Worm (Caenorhabditis elegans) whole organism, mixed stage, embryonic: ENCODE data around the gene Y41G9A.17.

Experiments
- ceh-83 ChIP-seq: fragments of 200-800 bp; sonication (Bioruptor generic); optimal IDR thresholded peaks from 2 replicates; lab custom pipeline; 2018; ENCODE audit warnings: mild to moderate bottlenecking, missing genetic modification characterization, missing compliant biosample characterization
- ces-1 ChIP-seq: fragments of 150-350 bp; optimal IDR thresholded peaks from 2 replicates; lab custom pipeline; 2014; ENCODE audit warnings: missing biosample characterization, missing genetic modification reagents, missing genetic modification characterization
- drap-1 ChIP-seq: fragments of 200-800 bp; sonication (Bioruptor generic); optimal IDR thresholded peaks from 3 replicates; lab custom pipeline; 2018; ENCODE audit warnings: mild to moderate bottlenecking, missing genetic modification characterization, missing compliant biosample characterization
- elt-1 ChIP-seq: sonication (generic microtip); optimal IDR thresholded peaks from 2 replicates; lab custom pipeline; 2017; ENCODE audit warnings: missing genetic modification characterization, mild to moderate bottlenecking, missing compliant biosample characterization, antibody characterized with exemption, moderate library complexity, borderline replicate concordance; ENCODE audit not compliant: insufficient read depth
- elt-3 ChIP-seq: fragments of 150-350 bp; optimal IDR thresholded peaks from 2 replicates; lab custom pipeline; 2014; ENCODE audit warnings: missing biosample characterization, missing genetic modification characterization
- mls-2 ChIP-seq: sonication (generic microtip); optimal IDR thresholded peaks from 2 replicates; lab custom pipeline; 2016; ENCODE audit warnings: mild to moderate bottlenecking, missing genetic modification characterization, moderate library complexity, missing compliant biosample characterization
- nhr-12 ChIP-seq: fragments of 150-350 bp; optimal IDR thresholded peaks from 2 replicates; lab custom pipeline; 2014; ENCODE audit warnings: missing biosample characterization, missing genetic modification characterization
- nhr-2 ChIP-seq: fragments of 150-350 bp; optimal IDR thresholded peaks from 2 replicates; lab custom pipeline; 2014; ENCODE audit warnings: missing biosample characterization, missing genetic modification characterization
- nhr-28 ChIP-seq: fragments of 150-350 bp; optimal IDR thresholded peaks from 2 replicates; lab custom pipeline; 2014; ENCODE audit warnings: missing biosample characterization, missing genetic modification characterization
- pha-4 ChIP-seq: fragments of 150-350 bp; optimal IDR thresholded peaks from 2 replicates; lab custom pipeline; 2018; ENCODE audit warnings: missing biosample characterization, missing genetic modification reagents, missing genetic modification characterization
- sptf-1 ChIP-seq: sonication (generic microtip); optimal IDR thresholded peaks from 2 replicates; lab custom pipeline; 2017; ENCODE audit warnings: mild to moderate bottlenecking, missing genetic modification characterization, moderate library complexity, missing compliant biosample characterization
- ztf-11 ChIP-seq: fragments of 150-350 bp; optimal IDR thresholded peaks from 2 replicates; lab custom pipeline; 2014; ENCODE audit warnings: missing biosample characterization, missing genetic modification characterization

ce11 chrX:2955628-2956027 lies 43.9 kb downstream of the Y41G9A.17 start:
- TF ChIP-seq ztf-11 (no peak), pha-4 (no peak), nhr-2 (tag; lab: Kevin White, UChicago) (no peak), mls-2 (no peak), nhr-12 (tag; lab: Kevin White, UChicago) (no peak), drap-1 (GFP tag; lab: Kevin White, UChicago) (no peak), ces-1 (no peak), elt-3 (tag; lab: Kevin White, UChicago) (no peak), elt-1 (no peak), nhr-28 (tag; lab: Kevin White, UChicago) (no peak), ceh-83 (GFP tag; lab: Kevin White, UChicago) (no peak), sptf-1 (tag; lab: Kevin White, UChicago) (no peak)
